Worm (Caenorhabditis elegans): ENCODE results near the gene T26C5.2.

DNA sequence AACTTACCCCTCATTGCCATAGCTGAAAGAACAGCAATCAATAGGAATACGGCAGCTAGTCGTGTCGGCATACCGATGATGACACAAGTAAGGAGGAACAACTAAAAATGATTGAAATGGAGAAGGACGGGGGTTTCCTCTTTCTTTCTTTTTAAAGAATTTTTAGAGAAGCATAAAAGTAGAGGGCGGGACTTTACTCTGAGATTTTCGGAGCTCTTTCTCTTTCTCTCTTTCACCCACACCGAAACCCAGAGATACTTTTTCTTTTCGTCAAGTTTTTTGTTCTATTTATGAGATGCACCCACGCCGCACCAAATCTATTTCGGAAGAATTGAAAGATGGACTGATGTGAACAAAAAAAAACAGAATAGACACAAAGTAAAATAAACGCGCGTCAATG lies 13.6 kb downstream of the T26C5.2 start, which contains the start of gene T26C5.5:
- no peak for TF ChIP-seq lin-39 (tag; optimal IDR thresholded peaks at IDR 0.05)
- no peak for TF ChIP-seq nhr-11 (tag; optimal IDR thresholded peaks at IDR 0.05)
- TF ChIP-seq unc-39 (tag; optimal IDR thresholded peaks at IDR 0.05) = no peak
- TF ChIP-seq daf-12 (tag; optimal IDR thresholded peaks at IDR 0.05) = no peak
- TF ChIP-seq pqm-1 (tag; optimal IDR thresholded peaks at IDR 0.05) = no peak
- no peak for TF ChIP-seq lin-29 (GFP tag; IDR thresholded peaks at IDR 0.05)
- TF ChIP-seq zag-1 (tag; optimal IDR thresholded peaks at IDR 0.05) = no peak
- no peak for TF ChIP-seq rbr-2 (tag; optimal IDR thresholded peaks at IDR 0.05)
- TF ChIP-seq F49E8.2 (tag; optimal IDR thresholded peaks at IDR 0.05; ENCODE audit: borderline replicate concordance) = no peak
